Fruit fly (Drosophila melanogaster): Measurements from ENCODE around the gene CG5664.

Gene CG5664

dm6 chr3L:21453623-21454022, 12.5 kb upstream of the CG5664 start (continued):
- TF ChIP-seq bab2 (GFP tag; optimal IDR thresholded peaks at IDR 0.05) (peak; percentile 27), cato (GFP tag; optimal IDR thresholded peaks at IDR 0.05; ENCODE audit: borderline replicate concordance) (peak; percentile 17), Xrp1 (GFP tag; IDR thresholded peaks at IDR 0.05) (peak; percentile 89), Bgb (GFP tag; IDR thresholded peaks at IDR 0.05; ENCODE audit: partially characterized antibody) (no peak), bigmax (GFP tag; optimal IDR thresholded peaks at IDR 0.05) (no peak), Ada2b (GFP tag; IDR thresholded peaks at IDR 0.05) (peak; percentile 53; the same call in 1 of the 2 replicates), CrebB (tag; optimal IDR thresholded peaks at IDR 0.05) (no peak), ase (GFP tag; IDR thresholded peaks at IDR 0.05) (no peak), CG43689 (GFP tag; IDR thresholded peaks at IDR 0.05) (no peak), Bteb2 (GFP tag; optimal IDR thresholded peaks at IDR 0.05) (no peak), CG6254 (GFP tag; optimal IDR thresholded peaks at IDR 0.05) (peak; percentile 58), Bdp1 (GFP tag; optimal IDR thresholded peaks at IDR 0.05) (peak; percentile 13), Hr51 (GFP tag; optimal IDR thresholded peaks at IDR 0.05) (no peak), chm (GFP tag; IDR thresholded peaks at IDR 0.05) (peak; percentile 81; the same call in 1 of the 2 replicates), CG3726 (GFP tag; IDR thresholded peaks at IDR 0.05) (0 out of 3 replicates have a peak, but pooled peaks have one; percentile 38), Dp (GFP tag; optimal IDR thresholded peaks at IDR 0.05) (no peak), odd (GFP tag; optimal IDR thresholded peaks at IDR 0.05) (no peak), E2f2 (GFP tag; IDR thresholded peaks at IDR 0.05) (0 out of 2 replicates have a peak, but pooled peaks have one; percentile 13)

dm6 chr3L:21450486-21450885, 9.3 kb upstream of the CG5664 start:
- TF ChIP-seq wek (GFP tag; optimal IDR thresholded peaks at IDR 0.05) (no peak), h (optimal IDR thresholded peaks at IDR 0.05) (no peak), Asciz (GFP tag; optimal IDR thresholded peaks at IDR 0.05) (no peak), CG9797 (GFP tag; optimal IDR thresholded peaks at IDR 0.05) (no peak), ase (GFP tag; IDR thresholded peaks at IDR 0.05) (peak; percentile 16; the same call in 1 of the 3 replicates), grau (tag; optimal IDR thresholded peaks at IDR 0.05) (peak; percentile 37), Bgb (GFP tag; IDR thresholded peaks at IDR 0.05; ENCODE audit: partially characterized antibody) (no peak), NFAT (GFP tag; IDR thresholded peaks at IDR 0.05) (0 out of 2 replicates have a peak, but pooled peaks have one; percentile 20), CG11456 (GFP tag; IDR thresholded peaks at IDR 0.05) (peak; percentile 59; the same call in 1 of the 3 replicates), zen2 (GFP tag; IDR thresholded peaks at IDR 0.05; ENCODE audit: partially characterized antibody) (0 out of 3 replicates have a peak, but pooled peaks have one; percentile 9), Med (GFP tag) (peak; percentile 15), CG11695 (GFP tag; IDR thresholded peaks at IDR 0.05) (peak; percentile 39; the same call in 1 of the 3 replicates), pan (optimal IDR thresholded peaks at IDR 0.05) (no peak), pan (GFP tag; optimal IDR thresholded peaks at IDR 0.05 in 1 of 2, IDR thresholded peaks at IDR 0.05 in 1 of 2) (peak in 1 of 2 experiments; percentile 66)

- TF ChIP-seq CG31224 (GFP tag; IDR thresholded peaks at IDR 0.05) (no peak), fd102C (GFP tag; optimal IDR thresholded peaks at IDR 0.05) (peak; percentile 29), jing (GFP tag; optimal IDR thresholded peaks at IDR 0.05) (no peak), Med (GFP tag) (peak; percentile 19), TFAM (GFP tag; optimal IDR thresholded peaks at IDR 0.05) (no peak), CG2199 (GFP tag; IDR thresholded peaks at IDR 0.05) (0 out of 3 replicates have a peak, but pooled peaks have one; percentile 20), CG17359 (tag; optimal IDR thresholded peaks at IDR 0.05) (no peak), crc (GFP tag; optimal IDR thresholded peaks at IDR 0.05) (no peak), CG4404 (GFP tag; IDR thresholded peaks at IDR 0.05) (no peak), twi (tag; optimal IDR thresholded peaks at IDR 0.05) (peak; percentile 6), Stat92E (GFP tag; optimal IDR thresholded peaks at IDR 0.05) (no peak), schlank (tag; optimal IDR thresholded peaks at IDR 0.05) (no peak), sna (GFP tag; IDR thresholded peaks at IDR 0.05; ENCODE audit: partially characterized antibody) (no peak), gce (GFP tag; IDR thresholded peaks at IDR 0.05) (no peak), Hr39 (optimal IDR thresholded peaks at IDR 0.05) (no peak), ATbp (GFP tag; optimal IDR thresholded peaks at IDR 0.05) (no peak), CG12942 (GFP tag; optimal IDR thresholded peaks at IDR 0.05) (no peak), Trl (optimal IDR thresholded peaks at IDR 0.05) (no peak), Trl (GFP tag; optimal IDR thresholded peaks at IDR 0.05) (no peak), slp2 (GFP tag; optimal IDR thresholded peaks at IDR 0.05) (no peak), mirr (GFP tag; optimal IDR thresholded peaks at IDR 0.05) (no peak)
These were observed 8.2 kb upstream of the CG5664 start for dm6 chr3L:21449336-21449735.
